Worm (Caenorhabditis elegans) whole organism, young adult: ENCODE results near the gene try-14.

Experiments
- F10E7.11 ChIP-seq: sonication (generic microtip); optimal IDR thresholded peaks from 2 replicates; lab custom pipeline; 2017; ENCODE audit warnings: mild to moderate bottlenecking, missing genetic modification characterization, moderate library complexity, missing compliant biosample characterization
- F39B2.1 ChIP-seq: fragments of 200-800 bp; sonication (Bioruptor generic); IDR thresholded peaks from 2 replicates; pipeline ENCODE4 v1.3.6; 2022; ENCODE audit warnings: missing genetic modification reagents, missing genetic modification characterization, missing compliant biosample characterization
- Y56A3A.18 ChIP-seq: fragments of 200-800 bp; sonication (Bioruptor generic); IDR thresholded peaks from 2 replicates; pipeline ENCODE4 v1.3.6; 2022; ENCODE audit warnings: missing genetic modification reagents, missing genetic modification characterization, missing compliant biosample characterization
- athp-1 ChIP-seq: sonication (generic microtip); optimal IDR thresholded peaks from 2 replicates; lab custom pipeline; 2017; ENCODE audit warnings: mild to moderate bottlenecking, missing genetic modification characterization, missing compliant biosample characterization
- ccch-3 ChIP-seq: fragments of 200-800 bp; sonication (Bioruptor generic); optimal IDR thresholded peaks from 2 replicates; lab custom pipeline; 2018; ENCODE audit warnings: mild to moderate bottlenecking, missing genetic modification characterization, missing compliant biosample characterization
- ceh-27 ChIP-seq: fragments of 200-800 bp; sonication (Bioruptor generic); optimal IDR thresholded peaks from 2 replicates; lab custom pipeline; 2018; ENCODE audit warnings: mild to moderate bottlenecking, missing genetic modification characterization, moderate library complexity, missing compliant biosample characterization
- hmg-20 ChIP-seq: fragments of 200-800 bp; sonication (Bioruptor generic); IDR thresholded peaks from 2 replicates; pipeline ENCODE4 v1.3.6; 2022; ENCODE audit warnings: missing genetic modification reagents, missing genetic modification characterization, missing compliant biosample characterization
- lin-54 ChIP-seq: fragments of 200-800 bp; sonication (Bioruptor generic); optimal IDR thresholded peaks from 2 replicates; lab custom pipeline; 2018; ENCODE audit warnings: mild to moderate bottlenecking, missing genetic modification characterization, missing compliant biosample characterization
- pbrm-1 ChIP-seq: fragments of 200-800 bp; sonication (Bioruptor generic); IDR thresholded peaks from 2 replicates; pipeline ENCODE4 v1.3.6; 2022; ENCODE audit warnings: missing genetic modification reagents, missing genetic modification characterization, missing compliant biosample characterization
- pha-4 ChIP-seq: fragments of 150-350 bp; sonication (generic microtip); optimal IDR thresholded peaks from 2 replicates; lab custom pipeline; 2014; ENCODE audit warnings: missing biosample characterization, missing genetic modification reagents, missing genetic modification characterization
- ztf-18 ChIP-seq: sonication (generic microtip); optimal IDR thresholded peaks from 2 replicates; lab custom pipeline; 2016; ENCODE audit warnings: missing genotype, mild to moderate bottlenecking, missing genetic modification characterization, missing compliant biosample characterization

ce11 chrX:7447340-7447739 is 48.1 kb downstream of the try-14 start:
- TF ChIP-seq pbrm-1 (GFP tag; lab: Robert Waterston, UW) (no peak), ceh-27 (GFP tag; lab: Kevin White, UChicago) (no peak), Y56A3A.18 (GFP tag; lab: Robert Waterston, UW) (no peak), F10E7.11 (tag; lab: Kevin White, UChicago) (no peak), hmg-20 (GFP tag; lab: Robert Waterston, UW) (no peak), F39B2.1 (GFP tag; lab: Robert Waterston, UW) (no peak), pha-4 (tag; lab: Kevin White, UChicago) (no peak), ztf-18 (tag; lab: Kevin White, UChicago) (no peak), athp-1 (tag; lab: Kevin White, UChicago) (no peak), ccch-3 (GFP tag; lab: Kevin White, UChicago) (no peak), lin-54 (no peak)
